Worm (Caenorhabditis elegans): Measurements from ENCODE around the gene ZK1307.2.

- TF ChIP-seq med-1 (GFP tag; optimal IDR thresholded peaks at IDR 0.05; ENCODE audit: insufficient read depth) (no peak), ref-1 (GFP tag; conservative IDR thresholded peaks at IDR 0.05) (no peak), flt-1 (GFP tag; IDR thresholded peaks at IDR 0.05) (no peak)
Measured at ce11 chrII:9617039-9617901, 36.5 kb downstream of the ZK1307.2 start, which contains the start of gene hal-3.

All from whole organism, midembryonic.